Worm (Caenorhabditis elegans): Measurements from ENCODE around the gene srw-124.

DNA sequence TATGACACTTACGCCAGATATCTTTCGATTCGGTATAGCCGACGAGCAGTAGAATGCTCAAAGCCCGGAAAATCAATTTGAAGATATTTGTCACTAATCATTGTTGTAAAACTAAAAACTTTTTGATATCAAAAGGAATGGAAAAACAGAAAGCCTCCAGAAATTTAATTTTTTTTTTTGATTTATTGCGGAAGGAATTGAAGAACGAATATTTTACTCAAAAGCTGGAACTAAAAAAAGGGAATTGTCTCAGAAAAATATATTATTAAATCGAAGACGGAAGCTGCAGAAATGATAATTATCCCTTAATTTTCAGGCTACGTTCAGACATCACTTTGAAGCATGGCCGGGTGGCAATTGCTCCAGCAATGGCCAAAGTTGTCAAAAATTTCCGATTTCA, 32.5 kb upstream of the srw-124 start, which contains the start of gene srw-137:
- no peak for TF ChIP-seq elt-1 (tag; optimal IDR thresholded peaks at IDR 0.05; ENCODE audit: borderline replicate concordance, insufficient read depth)
- no peak for TF ChIP-seq lin-32 (GFP tag; optimal IDR thresholded peaks at IDR 0.05)

Measured in whole organism, mixed stage, embryonic.